Worm (Caenorhabditis elegans): ENCODE results near the gene srx-67.

srx-67 gene

DNA sequence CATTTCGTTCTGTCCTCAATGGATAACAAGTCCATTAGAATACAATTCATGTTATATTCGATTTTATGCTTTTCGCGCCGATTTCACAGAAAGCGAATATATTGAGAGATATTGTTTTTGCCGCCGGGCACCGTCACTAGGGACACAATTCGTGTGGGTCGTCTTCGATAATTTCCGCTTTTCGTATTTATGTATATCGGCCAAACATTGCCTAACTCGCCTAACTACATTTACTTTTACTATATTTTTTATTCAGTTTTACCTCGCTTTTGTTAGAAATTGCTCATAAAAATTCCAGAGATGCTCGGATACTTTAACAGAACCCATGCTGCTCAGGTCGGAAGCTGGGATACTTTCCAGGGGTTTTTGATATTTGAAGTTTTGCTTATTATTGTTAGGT is 21.9 kb upstream of the srx-67 start, which contains the start of gene sre-9:
Gene sre-9, plus strand, starts transcription at position 301 of the 400 bp plus-strand sequence.
- TF ChIP-seq mab-5 (tag; optimal IDR thresholded peaks at IDR 0.05) (no peak), ceh-82 (tag; optimal IDR thresholded peaks at IDR 0.05) (no peak), snpc-4 (tag; optimal IDR thresholded peaks at IDR 0.05) (no peak), gmeb-1 (tag; optimal IDR thresholded peaks at IDR 0.05) (no peak), egl-27 (tag; optimal IDR thresholded peaks at IDR 0.05) (no peak), ztf-11 (tag; optimal IDR thresholded peaks at IDR 0.05) (no peak), unc-55 (GFP tag; optimal IDR thresholded peaks at IDR 0.05) (no peak), skn-1 (tag; optimal IDR thresholded peaks at IDR 0.05) (no peak), C34F6.9 (tag; optimal IDR thresholded peaks at IDR 0.05) (no peak), mdl-1 (tag; optimal IDR thresholded peaks at IDR 0.05) (no peak), nhr-10 (tag; optimal IDR thresholded peaks at IDR 0.05) (no peak), Y55F3AM.14 (GFP tag; optimal IDR thresholded peaks at IDR 0.05) (no peak), aly-2 (tag; optimal IDR thresholded peaks at IDR 0.05) (no peak), nhr-77 (tag; optimal IDR thresholded peaks at IDR 0.05) (no peak), unc-62 (GFP tag; optimal IDR thresholded peaks at IDR 0.05) (no peak), ztf-1 (GFP tag; conservative IDR thresholded peaks at IDR 0.05) (no peak), nhr-11 (tag; optimal IDR thresholded peaks at IDR 0.05) (no peak), nhr-23 (tag; optimal IDR thresholded peaks at IDR 0.05) (no peak)

ce11 chrV:3896018-3896417 is 20.6 kb upstream of the srx-67 start:
- TF ChIP-seq nhr-11 (tag; optimal IDR thresholded peaks at IDR 0.05) (no peak), aly-2 (tag; optimal IDR thresholded peaks at IDR 0.05) (no peak), ztf-4 (tag; optimal IDR thresholded peaks at IDR 0.05) (no peak), sma-9 (GFP tag; optimal IDR thresholded peaks at IDR 0.05) (no peak), sma-9 (tag; optimal IDR thresholded peaks at IDR 0.05) (no peak), lsy-2 (tag; optimal IDR thresholded peaks at IDR 0.05) (no peak), sma-3 (GFP tag; optimal IDR thresholded peaks at IDR 0.05) (no peak), ztf-11 (tag; optimal IDR thresholded peaks at IDR 0.05) (no peak), nhr-237 (tag; optimal IDR thresholded peaks at IDR 0.05) (no peak), Y55F3AM.14 (GFP tag; optimal IDR thresholded peaks at IDR 0.05) (no peak), zag-1 (tag; optimal IDR thresholded peaks at IDR 0.05) (no peak), skn-1 (tag; optimal IDR thresholded peaks at IDR 0.05) (no peak), unc-55 (GFP tag; optimal IDR thresholded peaks at IDR 0.05) (no peak), mab-5 (tag; optimal IDR thresholded peaks at IDR 0.05) (no peak), ceh-82 (tag; optimal IDR thresholded peaks at IDR 0.05) (no peak), F13H6.1 (tag; optimal IDR thresholded peaks at IDR 0.05) (no peak), lin-13 (GFP tag; optimal IDR thresholded peaks at IDR 0.05) (no peak)

DNA sequence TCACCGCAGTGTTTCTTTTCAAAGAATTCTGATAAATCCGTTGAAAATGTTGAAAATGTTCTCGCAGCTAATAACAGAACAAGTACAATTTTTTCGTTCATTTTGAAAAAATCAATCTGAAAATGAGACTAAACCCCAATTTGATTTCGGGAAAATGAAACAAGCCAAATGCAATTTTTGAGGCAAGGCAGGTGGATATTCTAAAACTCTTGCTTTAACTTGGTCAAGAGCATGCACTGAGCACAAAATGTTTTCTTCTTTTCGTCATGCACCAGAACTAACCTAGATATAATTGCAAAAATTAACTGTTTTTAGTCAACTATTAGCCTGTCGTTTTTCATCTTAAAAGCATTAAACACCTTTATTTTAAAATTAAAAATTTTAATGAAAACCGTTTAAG is 16.5 kb upstream of the srx-67 start, which contains the start of gene irld-22:
Gene irld-22, minus strand, starts transcription at position 101 of the 400 bp plus-strand sequence.
- no peak for TF ChIP-seq elt-1 (tag; optimal IDR thresholded peaks at IDR 0.05)
- TF ChIP-seq ztf-4 (tag; optimal IDR thresholded peaks at IDR 0.05) = no peak
- TF ChIP-seq nhr-21 (tag; optimal IDR thresholded peaks at IDR 0.05) = no peak
- no peak for TF ChIP-seq nhr-237 (tag; optimal IDR thresholded peaks at IDR 0.05)
- TF ChIP-seq nhr-25 (tag; optimal IDR thresholded peaks at IDR 0.05) = no peak
- no peak for TF ChIP-seq nhr-23 (tag; optimal IDR thresholded peaks at IDR 0.05)
- TF ChIP-seq Y55F3AM.14 (GFP tag; optimal IDR thresholded peaks at IDR 0.05) = no peak
- TF ChIP-seq sma-9 (GFP tag; optimal IDR thresholded peaks at IDR 0.05) = no peak
- no peak for TF ChIP-seq sma-9 (tag; optimal IDR thresholded peaks at IDR 0.05)
- TF ChIP-seq aly-2 (tag; optimal IDR thresholded peaks at IDR 0.05) = no peak
- no peak for TF ChIP-seq nhr-11 (tag; optimal IDR thresholded peaks at IDR 0.05)
- no peak for TF ChIP-seq sma-3 (GFP tag; optimal IDR thresholded peaks at IDR 0.05)
- no peak for TF ChIP-seq sem-4 (tag; optimal IDR thresholded peaks at IDR 0.05)
- no peak for TF ChIP-seq nhr-6 (tag; optimal IDR thresholded peaks at IDR 0.05)

DNA sequence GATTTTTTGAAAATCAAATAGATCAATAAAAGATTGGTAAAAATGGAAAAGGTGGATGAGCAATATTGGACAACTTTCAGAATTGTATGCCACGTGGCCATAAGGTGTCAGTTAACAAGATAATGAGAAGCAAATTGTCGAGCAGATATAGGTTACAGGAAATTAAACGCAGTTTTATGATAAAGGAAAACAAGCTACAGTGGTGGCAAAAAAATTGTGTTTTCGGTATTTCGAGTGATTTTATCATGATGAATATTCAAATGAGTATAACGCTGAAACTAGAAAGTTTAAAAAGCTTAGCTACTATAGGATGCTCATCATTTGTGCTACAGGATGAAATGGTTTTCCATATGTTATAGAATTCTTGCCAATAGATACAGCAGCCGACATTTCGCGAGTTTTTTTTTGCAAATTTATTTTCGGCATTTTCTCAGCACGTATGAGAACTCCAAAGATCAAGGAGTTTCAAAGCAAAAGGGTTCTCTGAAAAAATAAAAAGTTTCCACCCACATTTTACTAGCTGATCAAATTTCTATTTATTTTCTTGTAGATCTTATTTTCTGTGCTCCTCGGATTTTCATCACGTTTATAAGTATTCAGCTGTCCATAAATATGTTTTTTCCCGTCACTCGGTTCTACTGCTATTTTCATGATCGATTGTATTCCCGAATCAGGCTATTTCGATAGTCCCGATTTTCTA is 14.0 kb upstream of the srx-67 start, which contains the start of the genes str-229 and srh-190:
Gene str-229, minus strand, starts transcription at position 101 of the 700 bp plus-strand sequence.
Gene srh-190, plus strand, starts transcription at position 650 of the 700 bp plus-strand sequence.
- TF ChIP-seq unc-55 (GFP tag; optimal IDR thresholded peaks at IDR 0.05) (no peak), nhr-10 (tag; optimal IDR thresholded peaks at IDR 0.05) (no peak), ztf-11 (tag; optimal IDR thresholded peaks at IDR 0.05) (no peak), mdl-1 (tag; optimal IDR thresholded peaks at IDR 0.05) (no peak), egl-27 (tag; optimal IDR thresholded peaks at IDR 0.05) (no peak), Y55F3AM.14 (GFP tag; optimal IDR thresholded peaks at IDR 0.05) (no peak), elt-1 (tag; optimal IDR thresholded peaks at IDR 0.05) (no peak), mbf-1 (tag; optimal IDR thresholded peaks at IDR 0.05) (no peak), gmeb-1 (tag; optimal IDR thresholded peaks at IDR 0.05) (no peak), elt-3 (tag; optimal IDR thresholded peaks at IDR 0.05) (no peak), skn-1 (tag; optimal IDR thresholded peaks at IDR 0.05) (no peak), lin-39 (tag; optimal IDR thresholded peaks at IDR 0.05) (no peak)

Data from whole organism, L2 larva.